Worm (Caenorhabditis elegans): ENCODE measurements around the gene gsy-1.

ce11 chrII:12896666-12897065 lies 18.7 kb upstream of the gsy-1 start:
- TF ChIP-seq nhr-23 (tag; optimal IDR thresholded peaks at IDR 0.05): no peak
- no peak for TF ChIP-seq unc-62 (GFP tag; optimal IDR thresholded peaks at IDR 0.05)
- no peak for TF ChIP-seq alr-1 (tag; optimal IDR thresholded peaks at IDR 0.05)
- no peak for TF ChIP-seq nhr-129 (tag; optimal IDR thresholded peaks at IDR 0.05)
- no peak for TF ChIP-seq snpc-4 (tag; optimal IDR thresholded peaks at IDR 0.05)
- TF ChIP-seq nhr-237 (tag; optimal IDR thresholded peaks at IDR 0.05): no peak
- TF ChIP-seq nhr-6 (tag; optimal IDR thresholded peaks at IDR 0.05): no peak
- TF ChIP-seq lin-13 (GFP tag; optimal IDR thresholded peaks at IDR 0.05): no peak
- no peak for TF ChIP-seq skn-1 (tag; optimal IDR thresholded peaks at IDR 0.05)
- no peak for TF ChIP-seq blmp-1 (tag; optimal IDR thresholded peaks at IDR 0.05; ENCODE audit: insufficient read depth)
- TF ChIP-seq elt-1 (tag; optimal IDR thresholded peaks at IDR 0.05): no peak
